Worm (Caenorhabditis elegans) whole organism, L2 larva: Measurements from ENCODE around the gene Y56A3A.2.

Source experiments
- alr-1 ChIP-seq: fragments of 150-350 bp; optimal IDR thresholded peaks from 2 replicates; lab custom pipeline; 2014; ENCODE audit warnings: missing biosample characterization, missing genetic modification characterization
- lin-13 ChIP-seq: fragments of 150-350 bp; optimal IDR thresholded peaks from 2 replicates; lab custom pipeline; 2014; ENCODE audit warnings: missing biosample characterization, missing genetic modification reagents, missing genetic modification characterization
- nhr-129 ChIP-seq: fragments of 150-350 bp; optimal IDR thresholded peaks from 2 replicates; lab custom pipeline; 2014; ENCODE audit warnings: missing biosample characterization, missing genetic modification characterization
- nhr-77 ChIP-seq: fragments of 150-350 bp; optimal IDR thresholded peaks from 2 replicates; lab custom pipeline; 2014; ENCODE audit warnings: missing biosample characterization, missing genetic modification characterization
- snpc-4 ChIP-seq: fragments of 150-350 bp; optimal IDR thresholded peaks from 2 replicates; lab custom pipeline; 2014; ENCODE audit warnings: missing biosample characterization, missing genetic modification characterization
- ztf-11 ChIP-seq: sonication (generic microtip); optimal IDR thresholded peaks from 2 replicates; lab custom pipeline; 2017; ENCODE audit warnings: missing biosample characterization, missing genetic modification characterization

ce11 chrIII:11856852-11857251 lies 5.2 kb downstream of the Y56A3A.2 start:
- TF ChIP-seq snpc-4 (tag; lab: Kevin White, UChicago) = no peak
- no peak for TF ChIP-seq ztf-11
- TF ChIP-seq lin-13 (GFP tag; lab: Kevin White, UChicago) = no peak
- no peak for TF ChIP-seq alr-1
- no peak for TF ChIP-seq nhr-129
- no peak for TF ChIP-seq nhr-77
